Fruit fly (Drosophila melanogaster) whole organism: ENCODE measurements around the gene Cdc7.

Experiments
- CG8478 ChIP-seq: fragments of >200 bp; optimal IDR thresholded peaks from 2 replicates; lab custom pipeline; 2018; ENCODE audit warnings: inconsistent platforms
- Dll ChIP-seq: fragments of >200 bp; optimal IDR thresholded peaks from 2 replicates; lab custom pipeline; 2017
- EcR ChIP-seq, 2 experiments: fragments of >200 bp; optimal IDR thresholded peaks; 2 replicates each; lab custom pipeline; 2017; ENCODE audit warnings: missing biosample characterization in 2 of 2, missing genetic modification characterization in 2 of 2, missing genetic modification reagents in 2 of 2
- pan ChIP-seq: fragments of >200 bp; optimal IDR thresholded peaks from 2 replicates; lab custom pipeline; 2017
- psq ChIP-seq: fragments of >200 bp; optimal IDR thresholded peaks from 2 replicates; lab custom pipeline; 2017
- usp ChIP-seq: fragments of >200 bp; optimal IDR thresholded peaks from 2 replicates; lab custom pipeline; 2017; ENCODE audit warnings: missing biosample characterization, missing genetic modification characterization, mixed read lengths

The Cdc7 gene

dm6 chrX:6687267-6687666 is 32.9 kb downstream of the Cdc7 start, which contains the start of gene CG44303:
Gene CG44303 (minus strand): TSS chrX:6687420.
- TF ChIP-seq pan = no peak
- no peak for TF ChIP-seq CG8478

DNA sequence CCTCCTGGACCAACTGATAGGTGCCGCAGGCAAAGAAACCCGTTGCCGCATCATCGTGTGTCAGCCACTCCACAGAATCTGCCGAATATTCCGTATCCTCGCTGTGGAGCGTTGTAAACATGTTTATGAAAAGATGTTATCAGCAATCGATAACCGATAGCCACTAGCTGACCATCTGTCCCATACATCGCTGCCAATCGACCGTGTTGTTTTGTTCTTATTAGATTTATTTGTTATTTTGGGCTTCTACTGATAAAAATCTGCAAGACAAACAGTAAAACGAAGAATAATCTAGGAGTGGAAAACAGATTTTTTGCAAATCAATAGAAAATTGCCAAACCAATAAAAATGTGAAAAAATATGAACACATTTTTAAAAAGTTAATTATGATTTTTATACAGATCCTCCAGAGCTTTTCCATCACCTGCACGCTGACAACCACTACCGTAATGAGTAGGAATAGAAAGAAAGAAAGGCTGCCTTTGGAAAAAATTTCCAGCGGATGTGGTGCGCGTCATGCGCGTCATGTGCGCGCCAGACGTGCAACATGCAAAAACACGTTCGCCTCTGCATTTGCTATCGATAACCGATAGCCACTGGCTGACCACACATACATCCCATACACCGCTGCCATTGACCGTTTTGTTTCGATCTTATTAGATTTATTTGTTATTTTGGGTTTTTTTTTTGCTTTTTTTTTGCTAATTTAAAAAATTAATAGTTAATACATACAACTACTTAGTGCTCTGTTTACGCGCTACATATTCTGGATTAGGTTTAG is 34.5 kb downstream of the Cdc7 start, which contains the start of gene CG3184:
Gene CG3184 (minus strand): TSS at position 155 of the 781 bp plus-strand sequence.
- TF ChIP-seq pan (no peak), CG8478 (no peak), Dll (lab: Kevin White, UChicago) (no peak), psq (lab: Kevin White, UChicago) (no peak), EcR (GFP tag; optimal IDR thresholded peaks at IDR 0.05; lab: Kevin White, UChicago) (no peak), usp (no peak)

- TF ChIP-seq EcR (GFP tag; optimal IDR thresholded peaks at IDR 0.05; lab: Kevin White, UChicago) (no peak), Dll (lab: Kevin White, UChicago) (peak; percentile 75), CG8478 (peak; percentile 41), psq (lab: Kevin White, UChicago) (no peak)
Observed at dm6 chrX:6694105-6694788, 39.9 kb downstream of the Cdc7 start.

DNA sequence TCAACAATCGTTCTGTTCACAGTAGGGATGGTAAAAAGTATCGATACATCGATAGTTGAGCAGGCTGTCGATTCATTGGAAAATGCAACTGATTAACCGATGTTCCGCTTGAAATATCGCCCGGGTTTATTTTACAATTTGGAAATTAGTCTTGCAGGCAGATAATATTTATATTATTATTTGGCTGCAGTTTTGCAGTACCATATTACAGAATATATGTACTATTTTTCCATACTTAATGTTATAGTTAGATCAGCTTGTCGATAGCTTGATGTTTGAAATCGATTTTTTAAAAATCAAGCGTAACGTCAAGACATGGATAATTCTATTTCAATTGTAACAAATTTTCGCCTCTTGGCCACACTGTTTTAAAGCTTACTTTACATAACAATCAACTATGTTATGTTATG is 40.6 kb downstream of the Cdc7 start, which contains the start of gene CG14442:
Gene CG14442 (minus strand): TSS at position 29 of the 410 bp plus-strand sequence.
- TF ChIP-seq EcR (GFP tag; optimal IDR thresholded peaks at IDR 0.05; lab: Kevin White, UChicago) = no peak
- no peak for TF ChIP-seq CG8478
- TF ChIP-seq usp = no peak
- no peak for TF ChIP-seq pan
- TF ChIP-seq psq (lab: Kevin White, UChicago) = no peak
- TF ChIP-seq Dll (lab: Kevin White, UChicago) = no peak

DNA sequence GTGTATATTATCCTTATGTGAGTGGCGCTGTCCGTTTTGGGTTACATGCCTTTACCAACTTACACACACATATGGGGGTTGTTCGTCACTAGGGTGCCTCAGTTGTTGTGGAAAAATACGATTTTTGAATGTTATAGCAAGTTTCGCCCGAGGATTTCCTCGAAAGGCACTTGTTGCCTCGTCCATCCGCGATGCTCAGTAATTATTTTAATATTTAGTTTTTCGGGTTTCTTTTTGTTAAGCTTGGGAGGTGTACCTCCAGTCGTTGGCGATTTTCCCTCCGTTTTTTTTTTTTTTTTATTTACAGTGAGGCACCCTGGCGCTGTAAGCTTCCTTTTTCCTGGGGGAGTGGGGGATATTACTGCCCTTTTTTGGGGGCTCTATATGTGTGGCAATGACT is 42.1 kb downstream of the Cdc7 start:
- TF ChIP-seq Dll (lab: Kevin White, UChicago) (no peak), usp (no peak), pan (no peak), psq (lab: Kevin White, UChicago) (no peak), CG8478 (no peak), EcR (GFP tag; optimal IDR thresholded peaks at IDR 0.05; lab: Kevin White, UChicago) (no peak)

DNA sequence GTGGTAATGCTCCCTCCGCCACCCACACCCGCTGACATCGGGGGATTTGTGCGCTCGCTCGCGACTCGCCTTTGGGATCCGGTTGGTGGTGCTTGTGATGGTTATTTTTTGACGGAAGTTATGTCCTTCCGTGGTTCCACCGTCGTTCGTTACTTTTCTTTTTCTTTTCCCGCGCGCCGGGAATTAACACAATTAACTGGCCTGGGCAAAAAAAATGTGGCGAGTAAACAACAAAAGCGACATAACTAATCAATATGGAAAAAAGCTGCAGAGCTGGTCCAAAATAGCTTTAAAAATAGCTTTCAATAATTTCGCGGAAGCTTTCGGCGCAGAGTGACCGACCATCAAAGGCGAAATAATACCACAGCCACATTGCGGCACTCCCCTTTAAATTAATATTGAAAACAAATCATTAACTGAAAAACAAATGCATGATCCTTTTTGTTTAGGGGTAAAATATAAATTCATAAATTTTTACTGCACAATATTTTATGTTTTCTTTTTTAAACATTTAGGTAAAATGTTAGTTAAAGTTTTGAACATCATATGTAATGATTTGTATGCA is 44.0 kb downstream of the Cdc7 start, which contains the start of gene CG14440:
Gene CG14440 (minus strand): TSS at position 320 of the 565 bp plus-strand sequence.
- no peak for TF ChIP-seq CG8478
- no peak for TF ChIP-seq psq (lab: Kevin White, UChicago)
- TF ChIP-seq EcR (GFP tag; optimal IDR thresholded peaks at IDR 0.05; lab: Kevin White, UChicago) = no peak
- TF ChIP-seq usp = no peak
- TF ChIP-seq pan = no peak
- TF ChIP-seq Dll (lab: Kevin White, UChicago) = no peak

- TF ChIP-seq Dll (lab: Kevin White, UChicago) = no peak
Observed at dm6 chrX:6699255-6699885, 45.0 kb downstream of the Cdc7 start, which contains the start of gene CG14441. Gene CG14441 (plus strand): TSS chrX:6699508.

DNA sequence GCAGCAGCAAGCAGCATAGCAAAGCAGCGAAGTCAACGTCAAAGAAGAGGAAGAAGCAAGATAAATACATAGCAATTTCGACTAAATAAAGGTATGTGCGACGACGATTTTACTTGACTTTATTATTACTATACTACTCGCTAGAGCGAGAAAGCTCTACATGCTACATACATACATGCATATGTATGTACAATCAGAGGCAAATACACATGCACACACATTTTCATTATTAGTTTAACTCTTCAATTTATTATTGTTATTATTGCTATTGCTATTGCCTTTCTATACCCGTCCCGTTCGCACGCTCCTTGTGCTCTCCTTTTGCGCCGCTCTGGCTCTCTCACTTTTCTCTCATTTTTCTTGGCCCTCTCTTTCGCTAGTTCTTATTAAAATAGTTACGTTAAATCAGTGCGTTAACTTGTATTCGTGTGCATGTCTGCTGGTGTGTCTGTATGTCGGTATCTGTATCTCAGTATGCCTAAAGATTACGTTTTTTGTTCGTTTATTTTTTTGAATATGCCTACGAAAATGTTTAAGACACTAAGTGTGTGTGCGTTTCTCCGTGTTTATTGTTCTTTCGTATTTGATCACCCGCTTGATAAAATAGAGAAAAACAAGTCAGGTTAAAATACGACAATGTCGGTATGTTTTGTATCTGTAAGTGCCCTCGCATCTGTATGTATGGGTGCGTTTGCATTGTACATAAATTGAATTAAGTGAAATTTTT is 46.1 kb downstream of the Cdc7 start:
- no peak for TF ChIP-seq CG8478
- no peak for TF ChIP-seq EcR (GFP tag; optimal IDR thresholded peaks at IDR 0.05; lab: Kevin White, UChicago)
- TF ChIP-seq usp = no peak
- TF ChIP-seq pan = no peak
- no peak for TF ChIP-seq psq (lab: Kevin White, UChicago)
- no peak for TF ChIP-seq Dll (lab: Kevin White, UChicago)

DNA sequence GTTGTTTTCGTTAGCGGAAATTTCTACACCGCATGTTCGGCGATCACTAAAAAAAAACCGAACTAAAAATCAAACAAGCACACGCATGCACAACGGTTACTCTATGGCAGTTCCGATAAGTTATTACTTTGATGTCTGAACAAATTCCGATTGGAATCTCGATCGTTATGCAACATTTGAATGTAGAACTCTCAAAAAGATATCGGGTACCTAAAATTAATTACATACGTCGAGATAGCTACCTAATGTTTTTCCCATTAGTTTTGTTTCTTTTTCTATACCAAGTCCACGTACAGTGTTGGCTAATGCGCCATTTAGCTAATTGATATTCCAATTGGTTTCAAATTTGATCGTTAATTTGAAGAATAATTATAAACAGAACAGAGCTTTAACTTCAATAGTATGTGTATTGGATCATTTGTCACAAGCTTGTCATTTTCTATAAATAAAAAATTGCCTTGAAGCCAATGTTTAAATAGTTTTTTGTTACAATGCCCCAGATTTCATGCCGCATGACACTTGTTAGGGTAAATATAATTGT is 46.7 kb downstream of the Cdc7 start:
- TF ChIP-seq pan (no peak), psq (lab: Kevin White, UChicago) (no peak), usp (no peak), EcR (GFP tag; optimal IDR thresholded peaks at IDR 0.05; lab: Kevin White, UChicago) (no peak), Dll (lab: Kevin White, UChicago) (no peak), CG8478 (no peak)

dm6 chrX:6702028-6702433 is 47.7 kb downstream of the Cdc7 start:
- TF ChIP-seq CG8478 = no peak
- no peak for TF ChIP-seq Dll (lab: Kevin White, UChicago)
- TF ChIP-seq psq (lab: Kevin White, UChicago) = no peak
- TF ChIP-seq pan = no peak
- TF ChIP-seq usp = no peak
- no peak for TF ChIP-seq EcR (GFP tag; optimal IDR thresholded peaks at IDR 0.05; lab: Kevin White, UChicago)

- TF ChIP-seq psq (lab: Kevin White, UChicago) = no peak
- no peak for TF ChIP-seq Dll (lab: Kevin White, UChicago)
- TF ChIP-seq CG8478 = no peak
- TF ChIP-seq usp = no peak
- no peak for TF ChIP-seq EcR (GFP tag; optimal IDR thresholded peaks at IDR 0.05; lab: Kevin White, UChicago)
- TF ChIP-seq pan = no peak
Observed at dm6 chrX:6702591-6702990, 48.2 kb downstream of the Cdc7 start.
